Fruit fly (Drosophila melanogaster) whole organism, wandering third instar larva: ENCODE data around the gene Smg5.

Experiments used
- Abd-B ChIP-seq: fragments of >200 bp; optimal IDR thresholded peaks from 2 replicates; lab custom pipeline; 2017; ENCODE audit warnings: missing biosample characterization, missing genetic modification characterization
- CG32264 ChIP-seq: fragments of 200-800 bp; sonication (Bioruptor generic); optimal IDR thresholded peaks from 2 replicates; lab custom pipeline; 2016; ENCODE audit warnings: missing biosample characterization, missing genetic modification characterization
- CG9705 ChIP-seq: fragments of 200-800 bp; sonication (Bioruptor generic); optimal IDR thresholded peaks from 2 replicates; lab custom pipeline; 2018; ENCODE audit warnings: missing biosample characterization, mild to moderate bottlenecking, missing genetic modification characterization
- CrebA ChIP-seq: fragments of 200-800 bp; sonication (Bioruptor generic); optimal IDR thresholded peaks from 2 replicates; lab custom pipeline; 2016; ENCODE audit warnings: missing biosample characterization, mild to moderate bottlenecking, missing genetic modification characterization, borderline replicate concordance
- Dfd ChIP-seq: fragments of >200 bp; optimal IDR thresholded peaks from 2 replicates; lab custom pipeline; 2017; ENCODE audit warnings: missing biosample characterization, missing genetic modification characterization
- Dif ChIP-seq: fragments of 200-275, 200-300 bp; sonication (Bioruptor generic); optimal IDR thresholded peaks from 2 replicates; lab custom pipeline; 2018; ENCODE audit warnings: missing biosample characterization, missing genetic modification characterization; ENCODE audit not compliant: partially characterized antibody
- GATAd ChIP-seq: sonication (Bioruptor generic); optimal IDR thresholded peaks from 2 replicates; lab custom pipeline; 2016; ENCODE audit warnings: missing biosample characterization, missing genetic modification characterization
- HLH106 ChIP-seq: fragments of 200-800 bp; optimal IDR thresholded peaks from 3 replicates; lab custom pipeline; 2019; ENCODE audit warnings: missing biosample characterization, mild to moderate bottlenecking, missing genetic modification characterization, moderate library complexity
- Hnf4 ChIP-seq: fragments of 200-800 bp; sonication (Bioruptor generic); optimal IDR thresholded peaks from 2 replicates; lab custom pipeline; 2016; ENCODE audit warnings: missing biosample characterization, mild to moderate bottlenecking, missing genetic modification characterization
- Hr78 ChIP-seq: fragments of >200 bp; optimal IDR thresholded peaks from 2 replicates; lab custom pipeline; 2017; ENCODE audit warnings: missing biosample characterization, missing genetic modification characterization
- Hr83 ChIP-seq: fragments of 200-300 bp; sonication (Bioruptor generic); optimal IDR thresholded peaks from 2 replicates; lab custom pipeline; 2016; ENCODE audit warnings: missing biosample characterization, mild to moderate bottlenecking, missing genetic modification characterization, moderate library complexity; ENCODE audit not compliant: poor library complexity, severe bottlenecking
- Jra ChIP-seq: sonication (Bioruptor generic); optimal IDR thresholded peaks from 2 replicates; lab custom pipeline; 2016; ENCODE audit warnings: missing biosample characterization, missing genetic modification characterization
- Mio ChIP-seq: sonication (Bioruptor generic); optimal IDR thresholded peaks from 2 replicates; lab custom pipeline; 2016; ENCODE audit warnings: missing biosample characterization, missing genetic modification characterization
- Myc ChIP-seq: fragments of >200 bp; optimal IDR thresholded peaks from 2 replicates; lab custom pipeline; 2017
- N ChIP-seq: fragments of >200 bp; optimal IDR thresholded peaks from 2 replicates; lab custom pipeline; 2018; ENCODE audit warnings: missing biosample characterization, missing external identifiers, missing genetic modification characterization
- OdsH ChIP-seq: fragments of 200-800 bp; sonication (Bioruptor generic); optimal IDR thresholded peaks from 2 replicates; lab custom pipeline; 2016; ENCODE audit warnings: missing biosample characterization, mild to moderate bottlenecking, missing genetic modification characterization
- Rel ChIP-seq, 2 experiments: fragments of 200-800 bp; sonication (Bioruptor generic) in 1 of 2; optimal IDR thresholded peaks; 2 replicates in 1 of 2; 3 replicates in 1 of 2; lab custom pipeline; 2016 to 2019; ENCODE audit warnings: mild to moderate bottlenecking in 2 of 2, missing biosample characterization in 2 of 2, missing genetic modification characterization in 2 of 2, moderate library complexity in 1 of 2
- Sp1 ChIP-seq: fragments of 200-800 bp; sonication (Bioruptor generic); optimal IDR thresholded peaks from 3 replicates; lab custom pipeline; 2019; ENCODE audit warnings: missing biosample characterization, mild to moderate bottlenecking, missing genetic modification characterization, moderate library complexity
- Vsx2 ChIP-seq: fragments of 200-300, 225-300 bp; sonication (Bioruptor generic); optimal IDR thresholded peaks from 2 replicates; lab custom pipeline; 2018; ENCODE audit warnings: missing biosample characterization, missing genetic modification characterization; ENCODE audit not compliant: partially characterized antibody
- br ChIP-seq: fragments of 200-800 bp; sonication (Bioruptor generic); optimal IDR thresholded peaks from 2 replicates; lab custom pipeline; 2016; ENCODE audit warnings: missing biosample characterization, missing genetic modification characterization
- brk ChIP-seq: fragments of 200-800 bp; sonication (Bioruptor generic); optimal IDR thresholded peaks from 2 replicates; lab custom pipeline; 2016; ENCODE audit warnings: missing biosample characterization, mild to moderate bottlenecking, missing genetic modification characterization
- dl ChIP-seq, 2 experiments: fragments of 175-275, 200-275 bp in 1 of 2; fragments of 200-275 bp in 1 of 2; sonication (Bioruptor generic); optimal IDR thresholded peaks; lab custom pipeline; 2018; ENCODE audit warnings: mild to moderate bottlenecking in 2 of 2, missing biosample characterization in 2 of 2, missing genetic modification characterization in 2 of 2, moderate library complexity in 2 of 2; ENCODE audit not compliant: partially characterized antibody in 2 of 2, insufficient read depth in 1 of 2
- dmrt93B ChIP-seq: fragments of 200-800 bp; sonication (Bioruptor generic); optimal IDR thresholded peaks from 2 replicates; lab custom pipeline; 2018; ENCODE audit warnings: missing biosample characterization, mild to moderate bottlenecking, missing genetic modification characterization
- dsf ChIP-seq: sonication (Bioruptor generic); optimal IDR thresholded peaks from 2 replicates; lab custom pipeline; 2016; ENCODE audit warnings: missing biosample characterization, missing genetic modification characterization, borderline replicate concordance
- ey ChIP-seq: fragments of 200-800 bp; sonication (Bioruptor generic); optimal IDR thresholded peaks from 2 replicates; lab custom pipeline; 2016; ENCODE audit warnings: missing biosample characterization, missing genetic modification characterization
- foxo ChIP-seq, 2 experiments: fragments of 200-800 bp; sonication (Bioruptor generic); optimal IDR thresholded peaks; 2 replicates in 1 of 2; 3 replicates in 1 of 2; lab custom pipeline; 2016 to 2017; ENCODE audit warnings: missing biosample characterization in 2 of 2, missing genetic modification characterization in 2 of 2
- fru ChIP-seq: fragments of 200-800 bp; sonication (Bioruptor generic); optimal IDR thresholded peaks from 3 replicates; lab custom pipeline; 2016; ENCODE audit warnings: missing biosample characterization, mild to moderate bottlenecking, missing genetic modification characterization
- h ChIP-seq: fragments of 200-800 bp; sonication (Bioruptor generic); optimal IDR thresholded peaks from 3 replicates; lab custom pipeline; 2016; ENCODE audit warnings: missing biosample characterization, mild to moderate bottlenecking, missing genetic modification characterization
- jim ChIP-seq: fragments of 175-275, 200-325 bp; sonication (Bioruptor generic); optimal IDR thresholded peaks from 2 replicates; lab custom pipeline; 2016; ENCODE audit warnings: missing biosample characterization, mild to moderate bottlenecking, missing genetic modification characterization
- lola ChIP-seq: fragments of >200 bp; optimal IDR thresholded peaks from 2 replicates; lab custom pipeline; 2017; ENCODE audit warnings: missing biosample characterization, missing genetic modification characterization
- pan ChIP-seq: fragments of >200 bp; optimal IDR thresholded peaks from 2 replicates; lab custom pipeline; 2017
- psq ChIP-seq: fragments of 200-800 bp; sonication (Bioruptor generic); optimal IDR thresholded peaks from 3 replicates; lab custom pipeline; 2017; ENCODE audit warnings: missing biosample characterization, mild to moderate bottlenecking, missing genetic modification characterization, moderate library complexity
- rgr ChIP-seq: fragments of 200-800 bp; sonication (Bioruptor generic); optimal IDR thresholded peaks from 3 replicates; lab custom pipeline; 2016; ENCODE audit warnings: missing biosample characterization, mild to moderate bottlenecking, missing genetic modification characterization
- sage ChIP-seq: fragments of 200-800 bp; sonication (Bioruptor generic); optimal IDR thresholded peaks from 2 replicates; lab custom pipeline; 2016; ENCODE audit warnings: missing biosample characterization, mild to moderate bottlenecking, missing genetic modification characterization
- sv ChIP-seq: fragments of 200-800 bp; sonication (Bioruptor generic); optimal IDR thresholded peaks from 3 replicates; lab custom pipeline; 2016; ENCODE audit warnings: missing biosample characterization, missing genetic modification characterization
- tai ChIP-seq: sonication (Bioruptor generic); optimal IDR thresholded peaks from 2 replicates; lab custom pipeline; 2016; ENCODE audit warnings: missing biosample characterization, missing genetic modification characterization
- usp ChIP-seq: fragments of >200 bp; optimal IDR thresholded peaks from 2 replicates; lab custom pipeline; 2017; ENCODE audit warnings: missing biosample characterization, missing genetic modification characterization
- woc ChIP-seq: sonication (Bioruptor generic); optimal IDR thresholded peaks from 2 replicates; lab custom pipeline; 2016; ENCODE audit warnings: missing biosample characterization, mild to moderate bottlenecking, missing genetic modification characterization

Smg5 gene

DNA sequence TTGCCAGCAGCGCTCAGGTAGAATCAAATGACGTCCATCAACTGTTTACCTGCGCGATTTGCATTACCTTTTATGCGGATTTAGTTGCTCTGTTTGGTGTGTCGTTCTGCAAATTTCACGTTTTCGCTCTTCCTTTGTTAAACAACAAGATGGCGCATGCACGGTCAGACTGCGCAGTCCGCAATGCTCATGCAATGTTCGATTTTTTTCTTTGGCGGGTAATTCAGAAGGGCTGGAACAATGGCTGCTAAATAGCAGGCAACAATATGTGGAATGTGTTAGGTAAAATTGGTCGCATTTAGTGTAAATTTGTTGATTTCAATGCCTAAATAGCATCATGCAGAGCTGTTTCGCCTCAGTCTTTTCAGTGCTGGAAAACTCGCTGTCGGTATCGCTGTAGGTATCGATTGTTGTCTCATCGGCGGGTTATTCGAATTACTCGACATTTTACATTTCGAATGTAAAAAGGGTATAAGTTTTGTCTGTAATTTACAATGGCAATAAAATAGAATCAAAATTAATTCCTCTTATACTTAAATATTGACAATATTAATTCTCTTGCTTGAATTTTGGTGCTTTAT is at the start of gene Smg5:
TSS of gene Smg5 (minus strand) at position 331 of the 581 bp plus-strand sequence.
- TF ChIP-seq Hr83 (peak; percentile 61), lola (no peak), dmrt93B (GFP tag; lab: Kevin White, UChicago) (peak; percentile 68), psq (GFP tag; lab: Kevin White, UChicago) (peak; percentile 82), CG9705 (peak; percentile 78), woc (GFP tag; lab: Kevin White, UChicago) (peak; percentile 91), br (peak; percentile 85), fru (GFP tag; lab: Kevin White, UChicago) (peak; percentile 84), HLH106 (tag; lab: Kevin White, UChicago) (peak; percentile 78), Myc (peak; percentile 76), foxo (GFP tag; optimal IDR thresholded peaks at IDR 0.05; lab: Kevin White, UChicago) (peak; percentile 58 to 89), Abd-B (no peak), Dfd (GFP tag; lab: Kevin White, UChicago) (no peak), Jra (GFP tag; lab: Kevin White, UChicago) (peak; percentile 74), usp (no peak), dsf (peak; percentile 34), Hr78 (GFP tag; lab: Kevin White, UChicago) (no peak), GATAd (GFP tag; lab: Kevin White, UChicago) (peak; percentile 46), Dif (GFP tag; lab: Kevin White, UChicago) (peak; percentile 100), OdsH (GFP tag; lab: Kevin White, UChicago) (peak; percentile 69), Vsx2 (GFP tag; lab: Kevin White, UChicago) (peak; percentile 100), brk (GFP tag; lab: Kevin White, UChicago) (no peak), rgr (GFP tag; lab: Kevin White, UChicago) (peak; percentile 89), Mio (GFP tag; lab: Kevin White, UChicago) (no peak), Rel (GFP tag; optimal IDR thresholded peaks at IDR 0.05; lab: Kevin White, UChicago) (no peak), Rel (tag; optimal IDR thresholded peaks at IDR 0.05; lab: Kevin White, UChicago) (peak; percentile 23), sage (peak; percentile 1), h (GFP tag; lab: Kevin White, UChicago) (peak; percentile 88), N (GFP tag; lab: Kevin White, UChicago) (peak; percentile 59), tai (GFP tag; lab: Kevin White, UChicago) (no peak), CG32264 (GFP tag; lab: Kevin White, UChicago) (peak; percentile 57), ey (GFP tag; lab: Kevin White, UChicago) (peak; percentile 85), sv (GFP tag; lab: Kevin White, UChicago) (peak; percentile 96), Hnf4 (GFP tag; lab: Kevin White, UChicago) (peak; percentile 83), dl (GFP tag; optimal IDR thresholded peaks at IDR 0.05; lab: Kevin White, UChicago; ENCODE audit: insufficient read depth in 1 of 2, partially characterized antibody in 2 of 2) (peak; percentile 98 to 99), Sp1 (GFP tag; lab: Kevin White, UChicago) (peak; percentile 62), CrebA (no peak), pan (lab: Kevin White, UChicago) (no peak), jim (GFP tag; lab: Kevin White, UChicago) (no peak)
- TF ChIP-seq, all 38 proteins: peak for 27

DNA sequence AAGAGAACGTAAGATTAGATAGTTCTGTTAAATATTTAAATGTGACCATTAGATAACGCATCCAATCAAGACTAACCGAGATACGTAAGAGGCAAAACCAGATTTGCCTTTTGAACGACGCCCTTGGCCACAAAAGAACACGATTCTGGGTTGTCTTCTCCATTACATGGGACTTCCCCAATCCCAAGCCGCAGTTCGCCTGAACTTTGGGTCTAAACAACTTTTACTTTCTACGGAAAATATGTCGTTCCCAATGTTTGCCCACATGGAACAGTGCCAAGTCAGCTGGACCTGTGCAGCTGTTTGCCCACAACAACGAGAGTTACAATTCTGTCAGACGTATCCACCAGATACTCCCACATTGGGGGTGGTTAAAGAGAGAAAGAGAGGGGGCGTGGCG is 45.3 kb upstream of the Smg5 start:
- no peak for TF ChIP-seq pan (lab: Kevin White, UChicago)
- no peak for TF ChIP-seq psq (GFP tag; lab: Kevin White, UChicago)
- no peak for TF ChIP-seq tai (GFP tag; lab: Kevin White, UChicago)
- TF ChIP-seq ey (GFP tag; lab: Kevin White, UChicago) = no peak

DNA sequence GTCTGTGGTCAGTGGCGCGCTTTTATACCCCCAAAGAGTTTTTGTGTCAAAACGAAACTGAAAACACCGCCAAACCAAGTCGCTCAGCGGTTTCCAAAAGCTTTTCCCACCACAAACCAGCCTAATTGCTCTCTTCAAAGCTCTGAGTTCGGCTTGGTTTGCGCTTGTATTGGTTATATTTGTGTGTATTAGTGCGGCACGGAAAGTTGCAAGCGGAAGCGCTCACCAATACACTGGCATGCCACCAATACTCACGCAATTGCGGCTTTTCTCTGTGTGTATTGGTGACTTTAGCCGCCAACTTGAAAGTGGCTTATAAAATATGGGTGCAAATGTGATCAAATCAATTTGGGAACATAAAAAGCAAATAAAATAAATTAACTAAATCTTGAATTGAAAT is 43.0 kb upstream of the Smg5 start, which contains the start of gene Vajk3:
TSS of gene Vajk3 (minus strand) at position 1 of the 400 bp plus-strand sequence.
- TF ChIP-seq rgr (GFP tag; lab: Kevin White, UChicago) (no peak), Sp1 (GFP tag; lab: Kevin White, UChicago) (no peak), dl (GFP tag; optimal IDR thresholded peaks at IDR 0.05; lab: Kevin White, UChicago; ENCODE audit: insufficient read depth in 1 of 2, partially characterized antibody in 2 of 2) (no peak), pan (lab: Kevin White, UChicago) (no peak), h (GFP tag; lab: Kevin White, UChicago) (no peak), N (GFP tag; lab: Kevin White, UChicago) (no peak), CG9705 (no peak), sage (no peak), usp (no peak), brk (GFP tag; lab: Kevin White, UChicago) (no peak), Vsx2 (GFP tag; lab: Kevin White, UChicago) (no peak), br (no peak), sv (GFP tag; lab: Kevin White, UChicago) (no peak), dmrt93B (GFP tag; lab: Kevin White, UChicago) (no peak)
